Worm (Caenorhabditis elegans): ENCODE data around the gene sru-21.

DNA sequence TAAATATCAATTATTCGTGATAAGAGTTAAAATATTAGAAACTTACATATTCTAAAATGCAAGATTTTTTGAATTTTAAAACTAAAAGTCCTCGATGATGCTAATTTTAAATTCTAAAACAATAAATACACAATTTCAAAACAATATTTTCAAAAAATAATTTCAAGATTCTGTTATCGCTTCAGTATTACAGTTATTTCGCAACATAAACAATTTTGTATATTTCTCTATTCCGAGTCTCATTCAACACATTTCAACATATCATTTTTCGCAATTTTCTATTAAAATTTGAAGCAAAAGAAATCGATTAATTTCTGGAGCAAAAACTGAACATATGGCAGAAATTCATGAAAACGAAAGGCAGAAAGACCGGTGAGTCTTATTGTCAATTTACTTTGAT is 6.6 kb downstream of the sru-21 start, which contains the start of gene fbxa-98:
- no peak for TF ChIP-seq unc-62 (GFP tag; optimal IDR thresholded peaks at IDR 0.05)
- TF ChIP-seq pqm-1 (tag; optimal IDR thresholded peaks at IDR 0.05), result no peak
- no peak for TF ChIP-seq aly-2 (tag; optimal IDR thresholded peaks at IDR 0.05)
- no peak for TF ChIP-seq ztf-11 (tag; optimal IDR thresholded peaks at IDR 0.05)
- no peak for TF ChIP-seq unc-39 (tag; optimal IDR thresholded peaks at IDR 0.05)
- no peak for TF ChIP-seq nhr-237 (tag; optimal IDR thresholded peaks at IDR 0.05)
- TF ChIP-seq ceh-28 (tag; optimal IDR thresholded peaks at IDR 0.05), result no peak
- TF ChIP-seq ama-1 (optimal IDR thresholded peaks at IDR 0.05), result no peak
- no peak for TF ChIP-seq daf-12 (tag; optimal IDR thresholded peaks at IDR 0.05)
- TF ChIP-seq ztf-4 (tag; optimal IDR thresholded peaks at IDR 0.05), result no peak
- TF ChIP-seq fos-1 (tag; optimal IDR thresholded peaks at IDR 0.05), result no peak
